Fruit fly (Drosophila melanogaster) whole organism, pupa: Measurements from ENCODE around the gene CG9427.

Source experiments
- CG10348 ChIP-seq: fragments of 200-800 bp; sonication (Bioruptor generic); IDR thresholded peaks from 2 replicates; pipeline ENCODE4 v1.3.6; 2022; ENCODE audit warnings: missing biosample characterization, missing genetic modification characterization
- CG12605 ChIP-seq: fragments of 200-800 bp; sonication (Bioruptor generic); IDR thresholded peaks from 2 replicates; pipeline ENCODE4 v1.3.6; 2022; ENCODE audit warnings: missing biosample characterization, missing genetic modification characterization
- CG13204 ChIP-seq: fragments of 200-800 bp; sonication (Bioruptor generic); optimal IDR thresholded peaks from 2 replicates; lab custom pipeline; 2018; ENCODE audit warnings: missing biosample characterization, mild to moderate bottlenecking, missing genetic modification characterization, moderate library complexity
- CG14655 ChIP-seq: fragments of 200-800 bp; sonication (Bioruptor generic); optimal IDR thresholded peaks from 3 replicates; lab custom pipeline; 2017; ENCODE audit warnings: mild to moderate bottlenecking, missing biosample characterization, missing genetic modification reagents, missing genetic modification characterization
- CG15710 ChIP-seq: fragments of 200-800 bp; sonication (Bioruptor generic); optimal IDR thresholded peaks from 2 replicates; lab custom pipeline; 2018; ENCODE audit warnings: missing biosample characterization, mild to moderate bottlenecking, missing genetic modification characterization, moderate library complexity
- CG17806 ChIP-seq: fragments of 200-800 bp; sonication (Bioruptor generic); optimal IDR thresholded peaks from 2 replicates; lab custom pipeline; 2018; ENCODE audit warnings: missing biosample characterization, mild to moderate bottlenecking, missing genetic modification characterization, moderate library complexity
- CG32121 ChIP-seq: fragments of 200-800 bp; sonication (Bioruptor generic); IDR thresholded peaks from 2 replicates; pipeline ENCODE4 v1.3.6; 2022; ENCODE audit warnings: missing biosample characterization, missing genetic modification characterization
- CG34367 ChIP-seq: fragments of 200-800 bp; sonication (Bioruptor generic); optimal IDR thresholded peaks from 2 replicates; lab custom pipeline; 2018; ENCODE audit warnings: missing biosample characterization, mild to moderate bottlenecking, missing genetic modification characterization
- CG4496 ChIP-seq: fragments of 200-800 bp; sonication (Bioruptor generic); IDR thresholded peaks from 3 replicates; pipeline ENCODE4 v1.3.6; 2022; ENCODE audit warnings: missing biosample characterization, missing genetic modification characterization
- CG8159 ChIP-seq: fragments of 200-800 bp; sonication (Bioruptor generic); optimal IDR thresholded peaks from 3 replicates; lab custom pipeline; 2018; ENCODE audit warnings: missing biosample characterization, mild to moderate bottlenecking, missing genetic modification characterization, moderate library complexity
- CG8301 ChIP-seq: fragments of 200-800 bp; sonication (Bioruptor generic); optimal IDR thresholded peaks from 2 replicates; lab custom pipeline; 2018; ENCODE audit warnings: missing biosample characterization, mild to moderate bottlenecking, missing genetic modification characterization
- CG9948 ChIP-seq: fragments of 200-800 bp; sonication (Bioruptor generic); optimal IDR thresholded peaks from 2 replicates; lab custom pipeline; 2018; ENCODE audit warnings: missing biosample characterization, mild to moderate bottlenecking, missing genetic modification characterization, moderate library complexity
- D1 ChIP-seq: fragments of 200-800 bp; sonication (Bioruptor generic); optimal IDR thresholded peaks from 2 replicates; lab custom pipeline; 2018; ENCODE audit warnings: missing biosample characterization, mild to moderate bottlenecking, missing genetic modification characterization, moderate library complexity
- EcR ChIP-seq: fragments of 200-800 bp; sonication (Bioruptor generic); optimal IDR thresholded peaks from 3 replicates; lab custom pipeline; 2019; ENCODE audit warnings: missing biosample characterization, missing genetic modification characterization, mild to moderate bottlenecking, moderate library complexity, missing genetic modification reagents
- Ets98B ChIP-seq: fragments of 200-800 bp; sonication (Bioruptor generic); IDR thresholded peaks from 2 replicates; pipeline ENCODE4 v1.3.6; 2022; ENCODE audit warnings: missing biosample characterization, missing genetic modification characterization
- Pif1A ChIP-seq: fragments of 200-800 bp; sonication (Bioruptor generic); optimal IDR thresholded peaks from 3 replicates; lab custom pipeline; 2016; ENCODE audit warnings: missing biosample characterization, missing genetic modification characterization
- Pif1B ChIP-seq: fragments of 200-800 bp; sonication (Bioruptor generic); optimal IDR thresholded peaks from 3 replicates; lab custom pipeline; 2016; ENCODE audit warnings: missing biosample characterization, missing genetic modification characterization
- Snoo ChIP-seq: fragments of 200-800 bp; sonication (Bioruptor generic); optimal IDR thresholded peaks from 3 replicates; lab custom pipeline; 2017; ENCODE audit warnings: missing biosample characterization, mild to moderate bottlenecking, missing genetic modification characterization, inconsistent platforms
- fd96Ca ChIP-seq: fragments of 200-800 bp; sonication (Bioruptor generic); IDR thresholded peaks from 3 replicates; pipeline ENCODE4 v1.3.6; 2022; ENCODE audit warnings: missing biosample characterization, missing genetic modification characterization
- gl ChIP-seq: fragments of 200-800 bp; sonication (Bioruptor generic); optimal IDR thresholded peaks from 2 replicates; lab custom pipeline; 2018; ENCODE audit warnings: missing biosample characterization, mild to moderate bottlenecking, missing genetic modification characterization
- rn ChIP-seq: fragments of 200-800 bp; sonication (Bioruptor generic); IDR thresholded peaks from 2 replicates; pipeline ENCODE4 v1.3.6; 2022; ENCODE audit warnings: missing biosample characterization, missing genetic modification characterization

The CG9427 gene

DNA sequence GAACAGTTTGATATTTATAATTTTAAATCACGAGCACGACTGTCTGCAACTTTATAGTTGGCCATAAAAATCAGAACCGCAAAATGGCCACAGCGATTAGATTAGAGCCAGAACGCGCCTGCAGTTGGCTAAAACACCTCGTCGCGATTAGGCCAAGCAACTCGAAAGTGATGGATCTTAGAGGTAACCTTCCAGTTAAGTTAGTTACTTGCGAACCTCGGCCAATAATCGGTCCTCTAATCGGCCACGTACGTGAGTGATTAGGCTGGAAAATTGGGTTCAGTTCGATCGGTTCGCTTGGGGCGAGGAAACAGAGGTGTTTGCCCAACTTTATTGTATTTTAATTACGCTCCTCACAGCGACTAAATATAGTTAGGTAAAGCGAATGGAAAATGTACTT, 6.5 kb downstream of the CG9427 start:
- TF ChIP-seq CG32121 (no peak), Snoo (tag; lab: Kevin White, UChicago) (no peak), CG14655 (GFP tag; lab: Kevin White, UChicago) (no peak), Pif1A (GFP tag; lab: Kevin White, UChicago) (no peak), Ets98B (GFP tag; lab: Robert Waterston, UW) (no peak), CG17806 (tag; lab: Kevin White, UChicago) (no peak), Pif1B (GFP tag; lab: Kevin White, UChicago) (no peak), fd96Ca (GFP tag; lab: Robert Waterston, UW) (no peak), gl (tag; lab: Kevin White, UChicago) (no peak), CG15710 (no peak), CG4496 (no peak), CG9948 (tag; lab: Kevin White, UChicago) (no peak), D1 (no peak), EcR (GFP tag; lab: Kevin White, UChicago) (no peak), CG34367 (no peak), CG10348 (GFP tag; lab: Robert Waterston, UW) (no peak), CG8159 (tag; lab: Kevin White, UChicago) (no peak)

DNA sequence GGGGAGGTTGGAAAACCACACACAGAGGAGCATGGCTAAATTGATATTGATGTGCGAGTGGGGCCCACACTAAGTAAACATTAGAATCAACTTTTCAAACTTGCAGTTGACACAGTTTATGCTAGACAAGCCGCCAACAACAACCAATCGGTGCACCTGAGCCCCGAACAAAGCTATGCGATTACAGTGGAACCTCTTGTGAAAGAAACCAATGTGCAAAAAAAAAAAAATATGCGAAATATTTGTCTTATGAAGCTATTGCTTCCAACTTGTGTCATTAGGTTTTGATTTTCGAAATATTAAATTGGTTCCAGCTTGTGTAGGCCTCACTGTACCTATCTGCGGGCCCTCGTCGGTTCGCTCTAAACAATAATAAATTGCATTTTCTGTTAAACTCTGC, 8.4 kb downstream of the CG9427 start:
- TF ChIP-seq EcR (GFP tag; lab: Kevin White, UChicago) (no peak), CG10348 (GFP tag; lab: Robert Waterston, UW) (peak; percentile 72; the same call in 1 of the 2 replicates), CG8301 (peak; percentile 82), D1 (no peak), CG17806 (tag; lab: Kevin White, UChicago) (peak; percentile 51), CG4496 (peak; percentile 95), CG15710 (peak; percentile 35), gl (tag; lab: Kevin White, UChicago) (no peak), Pif1B (GFP tag; lab: Kevin White, UChicago) (peak; percentile 10), rn (peak; percentile 81), Snoo (tag; lab: Kevin White, UChicago) (peak; percentile 13), CG9948 (tag; lab: Kevin White, UChicago) (peak; percentile 51), CG14655 (GFP tag; lab: Kevin White, UChicago) (peak; percentile 77), CG12605 (GFP tag; lab: Robert Waterston, UW) (peak; percentile 86), Pif1A (GFP tag; lab: Kevin White, UChicago) (peak; percentile 54), CG8159 (tag; lab: Kevin White, UChicago) (peak; percentile 56), Ets98B (GFP tag; lab: Robert Waterston, UW) (peak; percentile 92), CG13204 (GFP tag; lab: Kevin White, UChicago) (no peak), CG34367 (no peak), CG32121 (peak; percentile 93), fd96Ca (GFP tag; lab: Robert Waterston, UW) (peak; percentile 94)

DNA sequence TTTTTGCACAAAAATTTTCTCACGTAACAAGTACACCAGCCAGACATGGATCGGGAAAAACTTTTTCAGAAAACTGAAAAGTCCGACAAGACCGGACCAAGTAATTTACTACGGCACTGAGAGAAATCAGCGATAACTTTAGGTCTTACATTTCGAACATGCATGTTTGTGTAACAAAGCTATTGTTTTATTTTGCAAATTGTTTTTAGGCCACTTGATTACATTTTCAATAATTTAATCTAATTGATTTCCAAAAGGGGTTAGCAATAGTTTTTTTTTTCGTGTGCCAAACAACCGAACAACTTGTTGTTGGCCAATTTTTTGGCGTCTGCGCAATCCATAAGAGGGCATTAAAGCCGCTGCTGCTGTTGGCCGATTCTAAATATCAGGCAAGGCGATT, 13.6 kb downstream of the CG9427 start:
- TF ChIP-seq D1 = no peak
- TF ChIP-seq Pif1B (GFP tag; lab: Kevin White, UChicago) = peak; percentile 84
- TF ChIP-seq rn = peak; percentile 84
- TF ChIP-seq Ets98B (GFP tag; lab: Robert Waterston, UW) = peak; percentile 95
- TF ChIP-seq CG17806 (tag; lab: Kevin White, UChicago) = peak; percentile 70
- no peak for TF ChIP-seq CG13204 (GFP tag; lab: Kevin White, UChicago)
- no peak for TF ChIP-seq EcR (GFP tag; lab: Kevin White, UChicago)
- TF ChIP-seq CG34367 = peak; percentile 29
- TF ChIP-seq CG32121 = peak; percentile 95
- peak; percentile 92 for TF ChIP-seq Pif1A (GFP tag; lab: Kevin White, UChicago)
- peak; percentile 87 for TF ChIP-seq CG8301
- TF ChIP-seq CG12605 (GFP tag; lab: Robert Waterston, UW) = peak; percentile 90
- peak; percentile 96 for TF ChIP-seq CG4496
- peak; percentile 94 for TF ChIP-seq fd96Ca (GFP tag; lab: Robert Waterston, UW)
- peak; percentile 24 for TF ChIP-seq CG15710
- TF ChIP-seq gl (tag; lab: Kevin White, UChicago) = no peak
- TF ChIP-seq CG14655 (GFP tag; lab: Kevin White, UChicago) = peak; percentile 83
- peak; percentile 62 for TF ChIP-seq CG8159 (tag; lab: Kevin White, UChicago)
- peak; percentile 65 for TF ChIP-seq CG10348 (GFP tag; lab: Robert Waterston, UW)
- TF ChIP-seq CG9948 (tag; lab: Kevin White, UChicago) = peak; percentile 52
- peak; percentile 84 for TF ChIP-seq Snoo (tag; lab: Kevin White, UChicago)

DNA sequence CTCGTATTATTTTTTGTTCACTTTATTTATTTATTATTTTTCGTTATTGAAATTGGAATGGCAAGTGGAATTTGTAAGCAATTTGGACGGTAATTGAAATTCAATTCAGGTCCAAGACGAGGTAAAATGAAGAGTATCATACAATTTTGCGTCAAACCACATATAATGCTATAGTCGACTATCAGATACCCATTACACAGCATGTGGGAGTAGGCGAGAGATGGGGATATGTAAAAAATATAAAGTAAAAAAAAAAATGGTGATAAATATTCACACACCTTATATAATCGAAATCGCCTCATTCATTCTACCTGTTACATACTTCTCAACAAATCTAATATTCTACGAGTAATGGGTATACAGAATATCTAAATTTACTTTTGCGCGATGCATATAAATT, 14.5 kb downstream of the CG9427 start:
- TF ChIP-seq Pif1A (GFP tag; lab: Kevin White, UChicago) (no peak), CG8301 (no peak), CG32121 (no peak), CG10348 (GFP tag; lab: Robert Waterston, UW) (no peak), CG15710 (no peak), CG12605 (GFP tag; lab: Robert Waterston, UW) (no peak), EcR (GFP tag; lab: Kevin White, UChicago) (no peak), Pif1B (GFP tag; lab: Kevin White, UChicago) (no peak), CG17806 (tag; lab: Kevin White, UChicago) (no peak), CG13204 (GFP tag; lab: Kevin White, UChicago) (no peak), Snoo (tag; lab: Kevin White, UChicago) (no peak), gl (tag; lab: Kevin White, UChicago) (no peak), CG4496 (no peak), CG9948 (tag; lab: Kevin White, UChicago) (no peak), rn (no peak), fd96Ca (GFP tag; lab: Robert Waterston, UW) (no peak), D1 (no peak), CG14655 (GFP tag; lab: Kevin White, UChicago) (no peak), CG8159 (tag; lab: Kevin White, UChicago) (no peak), Ets98B (GFP tag; lab: Robert Waterston, UW) (no peak)

- TF ChIP-seq rn (no peak), CG9948 (tag; lab: Kevin White, UChicago) (no peak), CG12605 (GFP tag; lab: Robert Waterston, UW) (no peak), CG10348 (GFP tag; lab: Robert Waterston, UW) (no peak), CG17806 (tag; lab: Kevin White, UChicago) (no peak), CG8159 (tag; lab: Kevin White, UChicago) (no peak), fd96Ca (GFP tag; lab: Robert Waterston, UW) (no peak), gl (tag; lab: Kevin White, UChicago) (no peak)
Observed at dm6 chr3R:9608206-9608605, 18.5 kb downstream of the CG9427 start.
